Worm (Caenorhabditis elegans) whole organism, L2 larva: ENCODE measurements around the gene fbxc-54.

Experiments
- R02D3.7 ChIP-seq: fragments of 150-350 bp; optimal IDR thresholded peaks from 2 replicates; lab custom pipeline; 2014; ENCODE audit warnings: missing biosample characterization, missing genetic modification characterization
- ZK546.5 ChIP-seq: sonication (generic microtip); optimal IDR thresholded peaks from 2 replicates; lab custom pipeline; 2017; ENCODE audit warnings: missing biosample characterization, missing genetic modification characterization
- ama-1 ChIP-seq: fragments of 150-350 bp; optimal IDR thresholded peaks from 2 replicates; lab custom pipeline; 2018; ENCODE audit warnings: inconsistent platforms
- skn-1 ChIP-seq: sonication (generic microtip); optimal IDR thresholded peaks from 2 replicates; lab custom pipeline; 2017; ENCODE audit warnings: missing biosample characterization, missing genetic modification characterization
- unc-55 ChIP-seq: fragments of 150-350 bp; sonication (generic microtip); optimal IDR thresholded peaks from 3 replicates; lab custom pipeline; 2014; ENCODE audit warnings: missing biosample characterization, missing genetic modification reagents, missing genetic modification characterization

- no peak for TF ChIP-seq R02D3.7 (tag; lab: Kevin White, UChicago)
- TF ChIP-seq skn-1 (tag; lab: Kevin White, UChicago) = no peak
- TF ChIP-seq ama-1 (lab: Kevin White, UChicago) = no peak
- TF ChIP-seq ZK546.5 (tag; lab: Kevin White, UChicago) = no peak
- no peak for TF ChIP-seq unc-55 (GFP tag; lab: Kevin White, UChicago)
These were observed 2.4 kb downstream of the fbxc-54 start, which contains the start of gene F23F1.2 for ce11 chrII:33904-34303.
